Fruit fly (Drosophila melanogaster): ENCODE results near the gene Uch.

The Uch gene

DNA sequence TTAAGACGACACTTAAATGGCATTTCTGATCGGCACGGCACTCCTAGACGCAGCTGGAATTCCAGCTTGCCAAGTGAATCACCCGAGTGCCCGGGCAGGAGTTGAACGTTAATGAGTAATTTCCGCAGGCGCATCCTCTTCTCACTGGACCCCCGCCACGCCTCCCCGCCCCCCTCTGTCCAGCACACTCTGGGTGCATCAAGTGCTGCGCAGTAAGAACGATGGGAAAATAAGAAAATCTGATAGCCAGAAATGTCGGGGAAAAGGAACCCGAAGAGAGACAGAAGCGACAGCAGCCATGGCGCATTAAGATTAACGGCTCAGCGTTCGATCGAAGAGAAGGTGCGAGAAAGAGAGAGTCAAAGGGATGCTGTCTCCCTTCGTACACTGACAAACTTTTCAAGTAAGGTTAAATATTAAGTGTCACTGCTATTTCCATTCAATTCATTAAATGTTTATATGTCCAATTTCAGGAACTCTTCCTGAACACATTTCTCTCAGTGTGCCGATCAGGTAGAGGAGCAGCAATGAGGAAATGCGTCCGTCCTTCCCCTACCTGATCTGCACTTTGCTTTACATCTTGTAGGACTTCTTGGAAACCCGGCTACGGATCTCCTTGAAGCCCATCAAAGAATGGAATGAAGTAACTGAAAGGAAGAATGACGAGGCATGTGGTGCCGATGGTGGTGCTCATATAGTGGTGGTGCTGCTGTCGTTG is 49.3 kb downstream of the Uch start (continued):
- TF ChIP-seq ac (GFP tag; optimal IDR thresholded peaks at IDR 0.05): peak; percentile 64
- TF ChIP-seq crc (GFP tag; optimal IDR thresholded peaks at IDR 0.05): peak; percentile 34
- 0 out of 2 replicates have a peak, but pooled peaks have one; percentile 21 for TF ChIP-seq CG14667 (GFP tag; IDR thresholded peaks at IDR 0.05)
- peak; percentile 27 for TF ChIP-seq Abd-B (GFP tag; optimal IDR thresholded peaks at IDR 0.05)
- TF ChIP-seq Rx (GFP tag; IDR thresholded peaks at IDR 0.05): peak; percentile 18; the same call in 1 of the 2 replicates
- TF ChIP-seq maf-S (GFP tag; optimal IDR thresholded peaks at IDR 0.05): peak; percentile 17
- no peak for TF ChIP-seq Dip3 (GFP tag; optimal IDR thresholded peaks at IDR 0.05)
- peak; percentile 31; the same call in 1 of the 2 replicates for TF ChIP-seq CG32532 (GFP tag; IDR thresholded peaks at IDR 0.05)
- no peak for TF ChIP-seq HLH4C (GFP tag; IDR thresholded peaks at IDR 0.05; ENCODE audit: partially characterized antibody)
- TF ChIP-seq schlank (tag; optimal IDR thresholded peaks at IDR 0.05): no peak
- TF ChIP-seq NFAT (GFP tag; IDR thresholded peaks at IDR 0.05): no peak
- TF ChIP-seq Ssrp (tag; optimal IDR thresholded peaks at IDR 0.05): peak; percentile 63
- peak; percentile 19 for TF ChIP-seq CG17186 (GFP tag; optimal IDR thresholded peaks at IDR 0.05)
- peak; percentile 63 for TF ChIP-seq Blimp-1 (GFP tag; optimal IDR thresholded peaks at IDR 0.05)
- TF ChIP-seq yki (optimal IDR thresholded peaks at IDR 0.05): no peak
- TF ChIP-seq CG12299 (tag; optimal IDR thresholded peaks at IDR 0.05): no peak
- TF ChIP-seq pan (optimal IDR thresholded peaks at IDR 0.05): no peak
- TF ChIP-seq pan (GFP tag; optimal IDR thresholded peaks at IDR 0.05 in 1 of 2, IDR thresholded peaks at IDR 0.05 in 1 of 2): peak in 1 of 2 experiments; percentile 48
- peak; percentile 81 for TF ChIP-seq Med (GFP tag)
- TF ChIP-seq CG32767 (GFP tag; IDR thresholded peaks at IDR 0.05): no peak
- no peak for TF ChIP-seq unc-4 (GFP tag; IDR thresholded peaks at IDR 0.05; ENCODE audit: partially characterized antibody)
- TF ChIP-seq Sox102F (GFP tag; optimal IDR thresholded peaks at IDR 0.05): peak; percentile 0
- TF ChIP-seq sc (optimal IDR thresholded peaks at IDR 0.05): no peak
- TF ChIP-seq sc (GFP tag; optimal IDR thresholded peaks at IDR 0.05): peak; percentile 29
- peak; percentile 36 for TF ChIP-seq ind (GFP tag; optimal IDR thresholded peaks at IDR 0.05)
- TF ChIP-seq hth (optimal IDR thresholded peaks at IDR 0.05): no peak
- TF ChIP-seq CG33557 (GFP tag; optimal IDR thresholded peaks at IDR 0.05): peak; percentile 90
- no peak for TF ChIP-seq hkb (optimal IDR thresholded peaks at IDR 0.05)
- TF ChIP-seq hkb (GFP tag; IDR thresholded peaks at IDR 0.05): peak; percentile 54; the same call in 1 of the 2 replicates
- peak; percentile 61 for TF ChIP-seq CG4730 (GFP tag; IDR thresholded peaks at IDR 0.05)
- TF ChIP-seq tna (GFP tag; IDR thresholded peaks at IDR 0.05; ENCODE audit: partially characterized antibody): no peak
- TF ChIP-seq Gsc (GFP tag; IDR thresholded peaks at IDR 0.05): no peak
- TF ChIP-seq otp (GFP tag; IDR thresholded peaks at IDR 0.05): peak; percentile 81; the same call in 2 of the 3 replicates
- no peak for TF ChIP-seq prd (optimal IDR thresholded peaks at IDR 0.05)
- TF ChIP-seq prd (GFP tag; IDR thresholded peaks at IDR 0.05): peak; percentile 96
- peak; percentile 21 for TF ChIP-seq CG30020 (tag; optimal IDR thresholded peaks at IDR 0.05)
- peak; percentile 71 for TF ChIP-seq bab2 (GFP tag; optimal IDR thresholded peaks at IDR 0.05)
- no peak for TF ChIP-seq emc (GFP tag; optimal IDR thresholded peaks at IDR 0.05)
- peak in 1 of 2 experiments; percentile 32 for TF ChIP-seq insv (GFP tag; optimal IDR thresholded peaks at IDR 0.05)
- peak; percentile 86 for TF ChIP-seq cad (GFP tag; optimal IDR thresholded peaks at IDR 0.05)
- TF ChIP-seq Nf-YC (tag; optimal IDR thresholded peaks at IDR 0.05): no peak
- no peak for TF ChIP-seq BEAF-32 (GFP tag; optimal IDR thresholded peaks at IDR 0.05)
- TF ChIP-seq CG31441 (GFP tag; IDR thresholded peaks at IDR 0.05): peak; percentile 68; the same call in 1 of the 2 replicates
- TF ChIP-seq CG12219 (GFP tag; optimal IDR thresholded peaks at IDR 0.05): peak; percentile 61
- peak; percentile 38 for TF ChIP-seq Kr (GFP tag; optimal IDR thresholded peaks at IDR 0.05)
- no peak for TF ChIP-seq CG12769 (tag; optimal IDR thresholded peaks at IDR 0.05)
- TF ChIP-seq pum (GFP tag; optimal IDR thresholded peaks at IDR 0.05): peak; percentile 53
- peak; percentile 84 for TF ChIP-seq CG1603 (tag; optimal IDR thresholded peaks at IDR 0.05)
- no peak for TF ChIP-seq br (optimal IDR thresholded peaks at IDR 0.05)
- peak in 1 of 2 experiments; percentile 72 for TF ChIP-seq Hr51 (GFP tag; optimal IDR thresholded peaks at IDR 0.05)
- TF ChIP-seq Ptx1 (GFP tag; IDR thresholded peaks at IDR 0.05): 0 out of 2 replicates have a peak, but pooled peaks have one; percentile 25
